Worm (Caenorhabditis elegans): ENCODE results near the gene ceh-33.

ceh-33 gene

DNA sequence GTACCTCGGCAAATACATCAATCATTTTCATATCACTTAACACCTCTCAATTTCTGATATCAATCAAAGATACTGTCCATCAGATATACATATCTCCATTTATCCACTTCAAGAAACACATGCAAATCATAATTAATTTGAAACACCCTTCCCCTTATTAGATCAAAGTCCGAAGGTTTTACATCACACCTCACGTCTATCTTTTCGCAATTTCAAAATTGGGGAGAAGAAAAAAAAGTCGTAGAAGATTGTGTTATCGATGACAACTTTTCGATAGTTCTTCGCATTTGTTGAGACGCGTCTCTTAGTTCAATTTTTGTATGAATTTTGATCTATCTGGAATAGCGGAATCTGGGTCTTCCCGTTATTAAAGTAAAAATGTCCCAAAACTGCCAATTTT, 51.2 kb downstream of the ceh-33 start:
- no peak for TF ChIP-seq hmg-4 (GFP tag; optimal IDR thresholded peaks at IDR 0.05)
- TF ChIP-seq ceh-36 (tag; optimal IDR thresholded peaks at IDR 0.05): no peak

Data from whole organism, early embryonic.